Fruit fly (Drosophila melanogaster) whole organism, embryonic: ENCODE measurements around the gene Rai1.
A peak's percentile ranks its signal among the peaks of the same experiment; 100 is the strongest.

Source experiments
- CG12769 ChIP-seq: fragments of 200-800 bp; sonication (Bioruptor generic); optimal IDR thresholded peaks from 2 replicates; lab custom pipeline; 2019; ENCODE audit warnings: missing biosample characterization, mild to moderate bottlenecking, missing genetic modification characterization, moderate library complexity
- CG13287 ChIP-seq: fragments of 200-800 bp; sonication (Bioruptor generic); IDR thresholded peaks from 2 replicates; pipeline ENCODE4 v1.3.6; 2022; ENCODE audit warnings: missing biosample characterization, missing genetic modification characterization; ENCODE audit not compliant: partially characterized antibody
- CG15479 ChIP-seq: fragments of 200-800 bp; sonication (Bioruptor generic); optimal IDR thresholded peaks from 3 replicates; lab custom pipeline; 2019; ENCODE audit warnings: missing biosample characterization, mild to moderate bottlenecking, missing genetic modification characterization, moderate library complexity
- CG15696 ChIP-seq: fragments of 200-800 bp; sonication (Bioruptor generic); optimal IDR thresholded peaks from 2 replicates; lab custom pipeline; 2019; ENCODE audit warnings: missing biosample characterization, mild to moderate bottlenecking, missing genetic modification characterization, moderate library complexity
- CG16815 ChIP-seq: fragments of 200-800 bp; sonication (Bioruptor generic); optimal IDR thresholded peaks from 3 replicates; lab custom pipeline; 2017; ENCODE audit warnings: missing biosample characterization, mild to moderate bottlenecking, missing genetic modification characterization
- CG17912 ChIP-seq: fragments of 200-800 bp; sonication (Bioruptor generic); optimal IDR thresholded peaks from 2 replicates; lab custom pipeline; 2018; ENCODE audit warnings: missing biosample characterization, mild to moderate bottlenecking, missing genetic modification characterization
- CG18011 ChIP-seq: fragments of 200-800 bp; sonication (Bioruptor generic); optimal IDR thresholded peaks from 2 replicates; lab custom pipeline; 2017; ENCODE audit warnings: missing biosample characterization, missing genetic modification characterization, mild to moderate bottlenecking, moderate library complexity, missing genotype
- CG18599 ChIP-seq: fragments of 200-800 bp; sonication (Bioruptor generic); optimal IDR thresholded peaks from 3 replicates; lab custom pipeline; 2017; ENCODE audit warnings: missing biosample characterization, missing genetic modification characterization, mild to moderate bottlenecking, moderate library complexity, missing genetic modification reagents
- CG2678 ChIP-seq: fragments of 200-800 bp; sonication (Bioruptor generic); optimal IDR thresholded peaks from 3 replicates; lab custom pipeline; 2019; ENCODE audit warnings: missing biosample characterization, mild to moderate bottlenecking, missing genetic modification characterization, moderate library complexity
- CG2875 ChIP-seq: fragments of 200-800 bp; sonication (Bioruptor generic); optimal IDR thresholded peaks from 2 replicates; lab custom pipeline; 2017; ENCODE audit warnings: missing biosample characterization, mild to moderate bottlenecking, missing genetic modification characterization, missing genetic modification reagents
- CG34422 ChIP-seq: fragments of 200-800 bp; sonication (Bioruptor generic); IDR thresholded peaks from 3 replicates; pipeline ENCODE4 v1.3.6; 2022; ENCODE audit warnings: missing biosample characterization, missing genetic modification characterization
- CG4328 ChIP-seq: fragments of 200-800 bp; sonication (Bioruptor generic); optimal IDR thresholded peaks from 3 replicates; lab custom pipeline; 2017; ENCODE audit warnings: missing biosample characterization, missing genetic modification reagents, missing genetic modification characterization
- CG4404 ChIP-seq: fragments of 200-800 bp; sonication (Bioruptor generic); IDR thresholded peaks from 2 replicates; pipeline ENCODE4 v1.3.6; 2022; ENCODE audit warnings: missing biosample characterization, missing genetic modification characterization
- CG6272 ChIP-seq: fragments of 200-800 bp; sonication (Bioruptor generic); IDR thresholded peaks from 2 replicates; pipeline ENCODE4 v1.3.6; 2022; ENCODE audit warnings: missing biosample characterization, missing genetic modification characterization
- CG7357 ChIP-seq: fragments of 200-800 bp; sonication (Bioruptor generic); IDR thresholded peaks from 3 replicates; pipeline ENCODE4 v1.3.6; 2022; ENCODE audit warnings: missing biosample characterization, missing genetic modification characterization
- CG9437 ChIP-seq: fragments of 200-800 bp; sonication (Bioruptor generic); optimal IDR thresholded peaks from 2 replicates; lab custom pipeline; 2018; ENCODE audit warnings: missing biosample characterization, mild to moderate bottlenecking, missing genetic modification characterization
- Dbx ChIP-seq: fragments of 200-800 bp; sonication (Bioruptor generic); IDR thresholded peaks from 3 replicates; pipeline ENCODE4 v1.3.6; 2022; ENCODE audit warnings: missing biosample characterization, missing genetic modification characterization
- Deaf1 ChIP-seq: fragments of 200-800 bp; optimal IDR thresholded peaks from 3 replicates; lab custom pipeline; 2019; ENCODE audit warnings: missing biosample characterization, mild to moderate bottlenecking, missing genetic modification characterization, moderate library complexity
- Dfd ChIP-seq, 2 experiments: fragments of >200 bp; optimal IDR thresholded peaks; 2 replicates each; lab custom pipeline; 2017; ENCODE audit warnings: missing biosample characterization in 2 of 2, missing genetic modification characterization in 2 of 2
- E2f1 ChIP-seq: fragments of 200-800 bp; sonication (Bioruptor generic); IDR thresholded peaks from 2 replicates; pipeline ENCODE4 v1.3.6; 2022; ENCODE audit warnings: missing biosample characterization, missing genetic modification characterization
- Ets65A ChIP-seq: fragments of 200-800 bp; sonication (Bioruptor generic); peaks from one replicate; lab custom pipeline; 2016; ENCODE audit warnings: missing biosample characterization, missing genetic modification characterization
- Ets97D ChIP-seq: fragments of 200-800 bp; sonication (Bioruptor generic); optimal IDR thresholded peaks from 3 replicates; lab custom pipeline; 2016; ENCODE audit warnings: missing biosample characterization, missing genetic modification characterization
- Fer3 ChIP-seq: fragments of 200-800 bp; sonication (Bioruptor generic); optimal IDR thresholded peaks from 2 replicates; lab custom pipeline; 2018; ENCODE audit warnings: missing biosample characterization, mild to moderate bottlenecking, missing genetic modification characterization, moderate library complexity
- Hmr ChIP-seq: fragments of 200-800 bp; sonication (Bioruptor generic); optimal IDR thresholded peaks from 3 replicates; lab custom pipeline; 2017; ENCODE audit warnings: mild to moderate bottlenecking, missing biosample characterization, missing genetic modification reagents, missing genetic modification characterization
- Hr39 ChIP-seq: fragments of >200 bp; optimal IDR thresholded peaks from 2 replicates; lab custom pipeline; 2017
- Hr51 ChIP-seq, 2 experiments: fragments of 200-800 bp; sonication (Bioruptor generic); optimal IDR thresholded peaks; 2 replicates in 1 of 2; 3 replicates in 1 of 2; lab custom pipeline; 2016 to 2018; ENCODE audit warnings: missing biosample characterization in 2 of 2, missing genetic modification characterization in 2 of 2, mild to moderate bottlenecking in 1 of 2, moderate library complexity in 1 of 2
- Max ChIP-seq: fragments of 200-800 bp; sonication (Bioruptor generic); optimal IDR thresholded peaks from 2 replicates; lab custom pipeline; 2016; ENCODE audit warnings: missing biosample characterization, mild to moderate bottlenecking, missing genetic modification characterization
- Nf-YA ChIP-seq: fragments of 200-800 bp; sonication (Bioruptor generic); IDR thresholded peaks from 2 replicates; pipeline ENCODE4 v1.3.6; 2022; ENCODE audit warnings: missing biosample characterization, missing genetic modification characterization
- Xbp1 ChIP-seq: fragments of 200-800 bp; sonication (Bioruptor generic); optimal IDR thresholded peaks from 3 replicates; lab custom pipeline; 2016; ENCODE audit warnings: missing biosample characterization, mild to moderate bottlenecking, missing genetic modification characterization
- amos ChIP-seq: fragments of 200-800 bp; sonication (Bioruptor generic); IDR thresholded peaks from 2 replicates; pipeline ENCODE4 v1.3.6; 2022; ENCODE audit warnings: missing biosample characterization, missing genetic modification characterization; ENCODE audit not compliant: partially characterized antibody
- ap ChIP-seq: fragments of 200-800 bp; sonication (Bioruptor generic); IDR thresholded peaks from 2 replicates; pipeline ENCODE4 v1.3.6; 2022; ENCODE audit warnings: missing biosample characterization, missing genetic modification characterization
- bcd ChIP-seq: fragments of 200-800 bp; sonication (Bioruptor generic); optimal IDR thresholded peaks from 2 replicates; lab custom pipeline; 2017; ENCODE audit warnings: missing biosample characterization, mild to moderate bottlenecking, missing genetic modification characterization
- bigmax ChIP-seq: fragments of 200-800 bp; sonication (Bioruptor generic); optimal IDR thresholded peaks from 2 replicates; lab custom pipeline; 2018; ENCODE audit warnings: missing biosample characterization, mild to moderate bottlenecking, missing genetic modification characterization
- br ChIP-seq: fragments of >200 bp; optimal IDR thresholded peaks from 2 replicates; lab custom pipeline; 2017
- chinmo ChIP-seq: fragments of 200-800 bp; sonication (Bioruptor generic); IDR thresholded peaks from 4 replicates; pipeline ENCODE4 v1.3.6; 2022; ENCODE audit warnings: missing biosample characterization, missing genetic modification characterization; ENCODE audit not compliant: partially characterized antibody
- disco-r ChIP-seq: fragments of 200-800 bp; sonication (Bioruptor generic); optimal IDR thresholded peaks from 2 replicates; lab custom pipeline; 2016; ENCODE audit warnings: missing biosample characterization, missing genetic modification characterization
- dpn ChIP-seq, 2 experiments: fragments of 200-800 bp; sonication (Bioruptor generic); optimal IDR thresholded peaks; 3 replicates each; lab custom pipeline; 2016; ENCODE audit warnings: missing biosample characterization in 2 of 2, missing genetic modification characterization in 2 of 2
- eve ChIP-seq, 2 experiments: fragments of >200 bp; optimal IDR thresholded peaks; 2 replicates each; lab custom pipeline; 2017; ENCODE audit warnings: missing biosample characterization in 2 of 2, missing genetic modification characterization in 2 of 2
- fd102C ChIP-seq: fragments of 200-800 bp; sonication (Bioruptor generic); optimal IDR thresholded peaks from 2 replicates; lab custom pipeline; 2018; ENCODE audit warnings: missing biosample characterization, mild to moderate bottlenecking, missing genetic modification characterization, moderate library complexity
- fd64A ChIP-seq: fragments of 200-800 bp; sonication (Bioruptor generic); optimal IDR thresholded peaks from 3 replicates; lab custom pipeline; 2018; ENCODE audit warnings: missing biosample characterization, mild to moderate bottlenecking, missing genetic modification characterization
- her ChIP-seq: fragments of 200-800 bp; sonication (Bioruptor generic); optimal IDR thresholded peaks from 2 replicates; lab custom pipeline; 2016; ENCODE audit warnings: missing biosample characterization, missing genetic modification characterization
- phol ChIP-seq: fragments of 200-800 bp; sonication (Bioruptor generic); optimal IDR thresholded peaks from 3 replicates; lab custom pipeline; 2018; ENCODE audit warnings: missing biosample characterization, mild to moderate bottlenecking, missing genetic modification characterization, moderate library complexity
- pzg ChIP-seq: fragments of 200-800 bp; sonication (Bioruptor generic); optimal IDR thresholded peaks from 3 replicates; lab custom pipeline; 2018; ENCODE audit warnings: missing biosample characterization, mild to moderate bottlenecking, missing genetic modification characterization, moderate library complexity
- ranshi ChIP-seq: fragments of 200-800 bp; sonication (Bioruptor generic); IDR thresholded peaks from 2 replicates; pipeline ENCODE4 v1.3.6; 2022; ENCODE audit warnings: missing biosample characterization, missing genetic modification characterization
- tin ChIP-seq: fragments of 200-800 bp; sonication (Bioruptor generic); optimal IDR thresholded peaks from 3 replicates; lab custom pipeline; 2016; ENCODE audit warnings: missing biosample characterization, missing genetic modification characterization
- tio ChIP-seq: fragments of 200-800 bp; sonication (Bioruptor generic); optimal IDR thresholded peaks from 2 replicates; lab custom pipeline; 2017; ENCODE audit warnings: missing biosample characterization, missing genetic modification characterization, inconsistent platforms
- tll ChIP-seq, 2 experiments: fragments of 200-800 bp in 1 of 2; fragments of >200 bp in 1 of 2; sonication (Bioruptor generic) in 1 of 2; optimal IDR thresholded peaks; 2 replicates each; lab custom pipeline; 2017 to 2019; ENCODE audit warnings: missing biosample characterization in 2 of 2, missing genetic modification characterization in 2 of 2, mild to moderate bottlenecking in 1 of 2, moderate library complexity in 1 of 2
- trem ChIP-seq: fragments of 200-800 bp; optimal IDR thresholded peaks from 3 replicates; lab custom pipeline; 2019; ENCODE audit warnings: missing biosample characterization, mild to moderate bottlenecking, missing genetic modification characterization, moderate library complexity
- usp ChIP-seq: fragments of >200 bp; optimal IDR thresholded peaks from 2 replicates; lab custom pipeline; 2017; ENCODE audit warnings: missing biosample characterization, missing genetic modification characterization
- vnd ChIP-seq: fragments of 200-800 bp; sonication (Bioruptor generic); IDR thresholded peaks from 3 replicates; pipeline ENCODE4 v1.3.6; 2022; ENCODE audit warnings: missing biosample characterization, missing genetic modification characterization; ENCODE audit not compliant: partially characterized antibody
- z ChIP-seq: fragments of 200-800 bp; sonication (Bioruptor generic); IDR thresholded peaks from 3 replicates; pipeline ENCODE4 v1.3.6; 2022; ENCODE audit warnings: missing biosample characterization, missing genetic modification characterization

The Rai1 gene

DNA sequence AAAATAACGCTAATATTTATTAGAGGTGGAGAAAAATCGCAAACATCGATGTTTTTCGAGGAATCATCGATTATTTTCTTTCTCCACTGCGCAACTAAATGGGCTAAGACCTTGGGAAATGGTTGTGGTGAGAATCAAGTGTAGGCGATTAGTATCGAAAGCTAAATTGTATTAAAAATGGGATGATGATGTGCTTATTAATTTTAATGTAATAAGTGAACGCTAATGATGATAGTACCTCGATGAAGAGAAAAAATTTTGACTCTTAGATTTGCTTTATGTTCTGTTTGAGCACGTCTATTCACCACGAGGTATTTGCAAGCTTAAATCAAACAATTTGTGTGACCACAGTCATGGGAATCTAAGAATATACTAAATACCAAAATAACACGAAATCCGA is at the start of gene Rai1, which contains the start of gene CG13005:
Gene Rai1 (minus strand): TSS at position 46 of the 400 bp plus-strand sequence.
Gene CG13005 (plus strand): TSS at position 352 of the 400 bp plus-strand sequence.
- TF ChIP-seq trem (tag; lab: Kevin White, UChicago) (peak; percentile 34), tll (GFP tag; optimal IDR thresholded peaks at IDR 0.05; lab: Kevin White, UChicago) (no peak), Fer3 (tag; lab: Kevin White, UChicago) (no peak), CG13287 (GFP tag; lab: Robert Waterston, UW) (peak; percentile 89), vnd (peak; percentile 83), CG4328 (GFP tag; lab: Kevin White, UChicago) (no peak), CG18599 (no peak), amos (GFP tag; lab: Robert Waterston, UW) (peak; percentile 80), CG4404 (GFP tag; lab: Robert Waterston, UW) (no peak), eve (GFP tag; optimal IDR thresholded peaks at IDR 0.05; lab: Kevin White, UChicago) (no peak), Max (no peak), CG2875 (GFP tag; lab: Kevin White, UChicago) (no peak), tio (GFP tag; lab: Kevin White, UChicago) (no peak), Ets65A (GFP tag; lab: Kevin White, UChicago) (no peak), CG6272 (GFP tag; lab: Robert Waterston, UW) (no peak), CG2678 (tag; lab: Kevin White, UChicago) (no peak), tin (GFP tag; lab: Kevin White, UChicago) (no peak), CG9437 (GFP tag; lab: Kevin White, UChicago) (no peak), Hmr (GFP tag; lab: Kevin White, UChicago) (no peak), CG16815 (GFP tag; lab: Kevin White, UChicago) (no peak), Hr51 (GFP tag; optimal IDR thresholded peaks at IDR 0.05; lab: Kevin White, UChicago) (no peak), CG17912 (GFP tag; lab: Kevin White, UChicago) (no peak), Xbp1 (no peak), fd64A (GFP tag; lab: Kevin White, UChicago) (no peak), disco-r (GFP tag; lab: Kevin White, UChicago) (no peak), br (lab: Kevin White, UChicago) (no peak), pzg (GFP tag; lab: Kevin White, UChicago) (peak; percentile 53), CG18011 (GFP tag; lab: Kevin White, UChicago) (no peak), CG15479 (GFP tag; lab: Kevin White, UChicago) (no peak), ranshi (GFP tag; lab: Robert Waterston, UW) (no peak), chinmo (GFP tag; lab: Robert Waterston, UW) (peak; percentile 76; the same call in 1 of the 4 replicates), CG12769 (tag; lab: Kevin White, UChicago) (no peak), Deaf1 (no peak), ap (GFP tag; lab: Robert Waterston, UW) (no peak), Dfd (GFP tag; optimal IDR thresholded peaks at IDR 0.05; lab: Kevin White, UChicago) (no peak), Ets97D (peak; percentile 55), dpn (GFP tag; optimal IDR thresholded peaks at IDR 0.05; lab: Kevin White, UChicago) (no peak), z (GFP tag; lab: Robert Waterston, UW) (no peak), bigmax (GFP tag; lab: Kevin White, UChicago) (no peak), Dbx (GFP tag; lab: Robert Waterston, UW) (no peak), E2f1 (GFP tag; lab: Robert Waterston, UW) (no peak), Nf-YA (GFP tag; lab: Robert Waterston, UW) (no peak), her (GFP tag; lab: Kevin White, UChicago) (no peak), CG34422 (GFP tag; lab: Robert Waterston, UW) (no peak), CG15696 (tag; lab: Kevin White, UChicago) (no peak), usp (GFP tag; lab: Kevin White, UChicago) (no peak), Hr39 (no peak), fd102C (GFP tag; lab: Kevin White, UChicago) (no peak), bcd (no peak), CG7357 (GFP tag; lab: Robert Waterston, UW) (peak; percentile 53; the same call in 1 of the 3 replicates), phol (tag; lab: Kevin White, UChicago) (peak; percentile 7)
